Worm (Caenorhabditis elegans) whole organism, L2 larva: Measurements from ENCODE around the gene R07E5.7.

Experiments
- C34F6.9 ChIP-seq: fragments of 150-350 bp; optimal IDR thresholded peaks from 2 replicates; lab custom pipeline; 2014; ENCODE audit warnings: missing biosample characterization, missing genetic modification characterization
- F13H6.1 ChIP-seq: sonication (generic microtip); optimal IDR thresholded peaks from 2 replicates; lab custom pipeline; 2016; ENCODE audit warnings: missing genetic modification characterization, missing compliant biosample characterization
- R02D3.7 ChIP-seq: fragments of 150-350 bp; optimal IDR thresholded peaks from 2 replicates; lab custom pipeline; 2014; ENCODE audit warnings: missing biosample characterization, missing genetic modification characterization
- Y55F3AM.14 ChIP-seq: fragments of 200-800 bp; sonication (Bioruptor generic); optimal IDR thresholded peaks from 2 replicates; lab custom pipeline; 2018; ENCODE audit warnings: mild to moderate bottlenecking, missing genetic modification characterization, missing compliant biosample characterization
- ZK546.5 ChIP-seq: sonication (generic microtip); optimal IDR thresholded peaks from 2 replicates; lab custom pipeline; 2017; ENCODE audit warnings: missing biosample characterization, missing genetic modification characterization
- ama-1 ChIP-seq: fragments of 150-350 bp; optimal IDR thresholded peaks from 2 replicates; lab custom pipeline; 2018; ENCODE audit warnings: inconsistent platforms
- blmp-1 ChIP-seq: sonication (generic microtip); optimal IDR thresholded peaks from 2 replicates; lab custom pipeline; 2017; ENCODE audit warnings: missing genetic modification characterization, mild to moderate bottlenecking, missing compliant biosample characterization, antibody characterized with exemption, moderate library complexity; ENCODE audit not compliant: insufficient read depth
- ceh-16 ChIP-seq: fragments of 150-350 bp; optimal IDR thresholded peaks from 2 replicates; lab custom pipeline; 2014; ENCODE audit warnings: missing biosample characterization, missing genetic modification characterization
- ceh-82 ChIP-seq: fragments of 150-350 bp; optimal IDR thresholded peaks from 2 replicates; lab custom pipeline; 2014; ENCODE audit warnings: missing biosample characterization, missing genetic modification characterization
- elt-1 ChIP-seq: fragments of 150-350 bp; optimal IDR thresholded peaks from 2 replicates; lab custom pipeline; 2014; ENCODE audit warnings: missing biosample characterization, missing genetic modification characterization
- elt-3 ChIP-seq: sonication (generic microtip); optimal IDR thresholded peaks from 2 replicates; lab custom pipeline; 2017; ENCODE audit warnings: missing biosample characterization, missing genetic modification characterization
- fos-1 ChIP-seq: fragments of 150-350 bp; optimal IDR thresholded peaks from 2 replicates; lab custom pipeline; 2014; ENCODE audit warnings: missing biosample characterization, missing genetic modification characterization
- gmeb-1 ChIP-seq: fragments of 150-350 bp; optimal IDR thresholded peaks from 2 replicates; lab custom pipeline; 2014; ENCODE audit warnings: missing biosample characterization, missing genetic modification characterization
- lsy-2 ChIP-seq, 2 experiments: fragments of 150-350 bp in 1 of 2; sonication (generic microtip) in 1 of 2; optimal IDR thresholded peaks; 2 replicates each; lab custom pipeline; 2014 to 2017; ENCODE audit warnings: missing biosample characterization in 2 of 2, missing genetic modification characterization in 2 of 2
- mab-5 ChIP-seq: fragments of 150-350 bp; optimal IDR thresholded peaks from 2 replicates; lab custom pipeline; 2014; ENCODE audit warnings: missing biosample characterization, missing genetic modification characterization
- mbf-1 ChIP-seq: sonication (generic microtip); optimal IDR thresholded peaks from 2 replicates; lab custom pipeline; 2017; ENCODE audit warnings: missing biosample characterization, missing genetic modification characterization
- nhr-11 ChIP-seq: fragments of 150-350 bp; optimal IDR thresholded peaks from 2 replicates; lab custom pipeline; 2014; ENCODE audit warnings: missing biosample characterization, missing genetic modification characterization
- nhr-12 ChIP-seq: fragments of 150-350 bp; optimal IDR thresholded peaks from 2 replicates; lab custom pipeline; 2014; ENCODE audit warnings: missing biosample characterization, missing genetic modification characterization
- nhr-129 ChIP-seq: fragments of 150-350 bp; optimal IDR thresholded peaks from 2 replicates; lab custom pipeline; 2014; ENCODE audit warnings: missing biosample characterization, missing genetic modification characterization
- nhr-25 ChIP-seq: fragments of 150-350 bp; sonication (generic microtip); optimal IDR thresholded peaks from 3 replicates; lab custom pipeline; 2014; ENCODE audit warnings: missing biosample characterization, missing genetic modification characterization
- sem-4 ChIP-seq: fragments of 150-350 bp; optimal IDR thresholded peaks from 2 replicates; lab custom pipeline; 2014; ENCODE audit warnings: missing biosample characterization, missing genetic modification reagents, missing genetic modification characterization
- skn-1 ChIP-seq: sonication (generic microtip); optimal IDR thresholded peaks from 2 replicates; lab custom pipeline; 2017; ENCODE audit warnings: missing biosample characterization, missing genetic modification characterization
- sma-3 ChIP-seq: sonication (generic microtip); optimal IDR thresholded peaks from 2 replicates; lab custom pipeline; 2016; ENCODE audit warnings: missing genetic modification reagents, missing genetic modification characterization, missing compliant biosample characterization
- sma-9 ChIP-seq, 2 experiments: fragments of 150-350 bp in 1 of 2; sonication (generic microtip) in 1 of 2; optimal IDR thresholded peaks; 2 replicates each; lab custom pipeline; 2014 to 2016; ENCODE audit warnings: missing genetic modification characterization in 2 of 2, mild to moderate bottlenecking in 1 of 2, missing biosample characterization in 1 of 2, missing compliant biosample characterization in 1 of 2, missing genetic modification reagents in 1 of 2, moderate library complexity in 1 of 2
- snpc-4 ChIP-seq: fragments of 150-350 bp; optimal IDR thresholded peaks from 2 replicates; lab custom pipeline; 2014; ENCODE audit warnings: missing biosample characterization, missing genetic modification characterization
- unc-62 ChIP-seq: fragments of 150-350 bp; optimal IDR thresholded peaks from 2 replicates; lab custom pipeline; 2014; ENCODE audit warnings: missing biosample characterization, missing genetic modification reagents, missing genetic modification characterization
- zag-1 ChIP-seq: fragments of 150-350 bp; optimal IDR thresholded peaks from 2 replicates; lab custom pipeline; 2014; ENCODE audit warnings: missing biosample characterization, missing genetic modification characterization
- ztf-1 ChIP-seq: fragments of 200-800 bp; sonication (Bioruptor generic); conservative IDR thresholded peaks from 2 replicates; pipeline ENCODE4 v1.3.6; 2022; ENCODE audit warnings: missing genetic modification characterization, missing compliant biosample characterization
- ztf-11 ChIP-seq: sonication (generic microtip); optimal IDR thresholded peaks from 2 replicates; lab custom pipeline; 2017; ENCODE audit warnings: missing biosample characterization, missing genetic modification characterization

Gene R07E5.7

ce11 chrIII:4456579-4456978 lies 37.6 kb upstream of the R07E5.7 start (continued):
- TF ChIP-seq gmeb-1: no peak
- TF ChIP-seq elt-3 (tag; lab: Kevin White, UChicago): no peak
- no peak for TF ChIP-seq snpc-4 (tag; lab: Kevin White, UChicago)
- no peak for TF ChIP-seq nhr-129 (tag; lab: Kevin White, UChicago)
- no peak for TF ChIP-seq blmp-1 (tag; lab: Kevin White, UChicago)
- no peak for TF ChIP-seq elt-1 (tag; lab: Kevin White, UChicago)
- no peak for TF ChIP-seq ceh-16 (tag; lab: Kevin White, UChicago)
- no peak for TF ChIP-seq sma-3
- no peak for TF ChIP-seq ztf-11 (tag; lab: Kevin White, UChicago)
- TF ChIP-seq ceh-82: no peak
- TF ChIP-seq fos-1: no peak

ce11 chrIII:4454919-4455318 lies 36.0 kb upstream of the R07E5.7 start:
- TF ChIP-seq mab-5: no peak
- TF ChIP-seq elt-3 (tag; lab: Kevin White, UChicago): no peak
- TF ChIP-seq skn-1 (tag; lab: Kevin White, UChicago): no peak
- no peak for TF ChIP-seq elt-1 (tag; lab: Kevin White, UChicago)
- no peak for TF ChIP-seq snpc-4 (tag; lab: Kevin White, UChicago)
- TF ChIP-seq ceh-82: no peak
- no peak for TF ChIP-seq zag-1 (tag; lab: Kevin White, UChicago)
- TF ChIP-seq nhr-12: no peak
- no peak for TF ChIP-seq gmeb-1
- TF ChIP-seq F13H6.1: no peak
- TF ChIP-seq ama-1 (lab: Kevin White, UChicago): no peak

- TF ChIP-seq nhr-11 (no peak), ceh-16 (tag; lab: Kevin White, UChicago) (peak; percentile 30), sma-9 (GFP tag; optimal IDR thresholded peaks at IDR 0.05; lab: Kevin White, UChicago) (no peak), sma-9 (tag; optimal IDR thresholded peaks at IDR 0.05; lab: Kevin White, UChicago) (no peak), ZK546.5 (tag; lab: Kevin White, UChicago) (no peak), Y55F3AM.14 (GFP tag; lab: Kevin White, UChicago) (no peak), ama-1 (lab: Kevin White, UChicago) (no peak), ztf-11 (tag; lab: Kevin White, UChicago) (no peak), lsy-2 (tag; optimal IDR thresholded peaks at IDR 0.05; lab: Kevin White, UChicago) (no peak), zag-1 (tag; lab: Kevin White, UChicago) (no peak), sem-4 (no peak), mbf-1 (tag; lab: Kevin White, UChicago) (no peak), nhr-25 (tag; lab: Kevin White, UChicago) (peak; percentile 21), C34F6.9 (no peak), skn-1 (tag; lab: Kevin White, UChicago) (no peak), ztf-1 (GFP tag; lab: Robert Waterston, UW) (no peak), snpc-4 (tag; lab: Kevin White, UChicago) (no peak)
- TF ChIP-seq, all 48 proteins: peak for 2
Observed at ce11 chrIII:4453768-4454167, 34.8 kb upstream of the R07E5.7 start.

ce11 chrIII:4453301-4453700 lies 34.3 kb upstream of the R07E5.7 start:
- TF ChIP-seq snpc-4 (tag; lab: Kevin White, UChicago) (no peak), F13H6.1 (no peak)
- TF ChIP-seq, all 48 proteins: peak for 0

- TF ChIP-seq R02D3.7 (no peak), lsy-2 (tag; optimal IDR thresholded peaks at IDR 0.05; lab: Kevin White, UChicago) (peak in 1 of 2 experiments; percentile 32), nhr-25 (tag; lab: Kevin White, UChicago) (peak; percentile 30), sem-4 (no peak)
Observed at ce11 chrIII:4452749-4453148, 33.8 kb upstream of the R07E5.7 start.

ce11 chrIII:4450773-4451423 lies 31.9 kb upstream of the R07E5.7 start:
- TF ChIP-seq blmp-1 (tag; lab: Kevin White, UChicago) (no peak), ceh-16 (tag; lab: Kevin White, UChicago) (no peak), nhr-25 (tag; lab: Kevin White, UChicago) (peak; percentile 6), skn-1 (tag; lab: Kevin White, UChicago) (no peak), elt-3 (tag; lab: Kevin White, UChicago) (no peak), mab-5 (no peak), unc-62 (GFP tag; lab: Kevin White, UChicago) (no peak)
